Worm (Caenorhabditis elegans): ENCODE measurements around the gene flp-25.

flp-25 gene

DNA sequence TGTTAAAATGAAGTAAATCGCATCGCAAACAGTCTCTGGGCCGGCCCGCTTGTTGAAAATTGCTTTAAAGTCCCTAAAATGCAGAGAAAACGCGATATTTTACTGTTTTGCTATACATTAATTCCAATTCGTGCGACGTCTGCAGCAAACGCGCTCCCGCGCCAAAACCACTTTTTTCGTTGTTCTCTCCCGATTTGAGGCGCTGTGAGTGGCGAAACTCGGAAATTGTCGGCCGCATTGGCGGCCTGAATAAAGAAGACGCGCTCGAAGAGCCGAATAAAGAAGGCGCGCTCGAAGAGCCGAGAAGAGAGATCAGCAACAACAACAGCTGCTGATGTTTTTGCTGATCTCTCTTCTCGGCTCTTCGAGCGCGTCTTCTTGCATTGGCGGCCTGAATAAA is 47.0 kb downstream of the flp-25 start:
- TF ChIP-seq snpc-4 (tag; optimal IDR thresholded peaks at IDR 0.05) (peak; percentile 90), lin-15B (tag; optimal IDR thresholded peaks at IDR 0.05) (peak; percentile 24)

DNA sequence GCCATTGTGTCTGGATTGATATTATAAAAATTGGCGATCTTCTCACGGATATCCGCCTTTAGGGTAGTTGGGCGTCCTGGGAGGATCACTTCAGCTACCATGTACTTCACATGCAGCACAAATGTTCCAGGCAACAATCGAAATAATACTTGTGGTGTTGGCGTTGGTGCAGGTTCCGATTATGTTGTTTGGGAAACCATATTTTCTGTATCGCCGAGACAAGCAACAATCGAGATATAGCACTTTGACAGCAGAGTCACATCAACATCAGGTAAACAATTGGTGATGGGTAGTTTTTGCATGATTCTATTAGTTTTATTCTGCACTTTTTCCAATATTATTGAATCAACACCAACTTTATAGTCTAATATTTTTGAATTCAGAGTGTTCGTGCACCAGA is 52.0 kb downstream of the flp-25 start, which contains the start of gene T26G10.3:
Gene T26G10.3 (minus strand): TSS at position 101 of the 400 bp plus-strand sequence.
- no peak for TF ChIP-seq egl-27 (tag; optimal IDR thresholded peaks at IDR 0.05)
- TF ChIP-seq ZK546.5 (tag; optimal IDR thresholded peaks at IDR 0.05), result no peak
- no peak for TF ChIP-seq mml-1 (tag; optimal IDR thresholded peaks at IDR 0.05)
- TF ChIP-seq fos-1 (tag; optimal IDR thresholded peaks at IDR 0.05), result no peak
- TF ChIP-seq ama-1 (optimal IDR thresholded peaks at IDR 0.05), result no peak
- TF ChIP-seq elt-2 (tag; optimal IDR thresholded peaks at IDR 0.05), result no peak
- no peak for TF ChIP-seq elt-1 (tag; optimal IDR thresholded peaks at IDR 0.05)
- no peak for TF ChIP-seq fkh-2 (tag; optimal IDR thresholded peaks at IDR 0.05)
- TF ChIP-seq nhr-28 (tag; optimal IDR thresholded peaks at IDR 0.05), result no peak
- TF ChIP-seq lsy-12 (tag; optimal IDR thresholded peaks at IDR 0.05), result no peak

All from whole organism, L3 larva.